Fruit fly (Drosophila melanogaster) whole organism, embryonic: ENCODE results near the gene CG10252.

ENCODE experiments used
- B-H1 ChIP-seq: fragments of 200-800 bp; sonication (Bioruptor generic); IDR thresholded peaks from 3 replicates; pipeline ENCODE4 v1.3.6; 2022; ENCODE audit warnings: missing biosample characterization, missing genetic modification characterization
- Bgb ChIP-seq: fragments of 200-800 bp; sonication (Bioruptor generic); IDR thresholded peaks from 2 replicates; pipeline ENCODE4 v1.3.6; 2022; ENCODE audit warnings: missing biosample characterization, missing genetic modification characterization; ENCODE audit not compliant: partially characterized antibody
- CG10431 ChIP-seq: fragments of 200-800 bp; sonication (Bioruptor generic); optimal IDR thresholded peaks from 3 replicates; lab custom pipeline; 2018; ENCODE audit warnings: missing biosample characterization, mild to moderate bottlenecking, missing genetic modification characterization
- CG11093 ChIP-seq: fragments of 200-800 bp; sonication (Bioruptor generic); IDR thresholded peaks from 3 replicates; pipeline ENCODE4 v1.3.6; 2022; ENCODE audit warnings: missing biosample characterization, missing genetic modification characterization
- CG11247 ChIP-seq: fragments of 200-800 bp; sonication (Bioruptor generic); IDR thresholded peaks from 2 replicates; pipeline ENCODE4 v1.3.6; 2022; ENCODE audit warnings: missing biosample characterization, missing genetic modification characterization
- CG12744 ChIP-seq: fragments of 200-800 bp; sonication (Bioruptor generic); optimal IDR thresholded peaks from 2 replicates; lab custom pipeline; 2016; ENCODE audit warnings: missing biosample characterization, missing genetic modification characterization
- CG13775 ChIP-seq: fragments of 200-800 bp; sonication (Bioruptor generic); optimal IDR thresholded peaks from 3 replicates; lab custom pipeline; 2017; ENCODE audit warnings: missing biosample characterization, mild to moderate bottlenecking, missing genetic modification characterization
- CG15073 ChIP-seq: fragments of 200-800 bp; sonication (Bioruptor generic); optimal IDR thresholded peaks from 2 replicates; lab custom pipeline; 2016; ENCODE audit warnings: missing biosample characterization, missing genetic modification characterization
- CG17568 ChIP-seq: fragments of 200-800 bp; sonication (Bioruptor generic); optimal IDR thresholded peaks from 2 replicates; lab custom pipeline; 2018; ENCODE audit warnings: missing biosample characterization, mild to moderate bottlenecking, missing genetic modification characterization, moderate library complexity
- CG1832 ChIP-seq: fragments of 200-800 bp; sonication (Bioruptor generic); optimal IDR thresholded peaks from 2 replicates; lab custom pipeline; 2017; ENCODE audit warnings: missing biosample characterization, mild to moderate bottlenecking, missing genetic modification characterization, inconsistent platforms
- CG31365 ChIP-seq: fragments of 200-800 bp; sonication (Bioruptor generic); optimal IDR thresholded peaks from 2 replicates; lab custom pipeline; 2018; ENCODE audit warnings: missing biosample characterization, mild to moderate bottlenecking, missing genetic modification characterization
- CG3163 ChIP-seq: fragments of 200-800 bp; sonication (Bioruptor generic); optimal IDR thresholded peaks from 3 replicates; lab custom pipeline; 2016; ENCODE audit warnings: missing biosample characterization, missing genetic modification characterization
- CG3407 ChIP-seq: fragments of 200-800 bp; sonication (Bioruptor generic); optimal IDR thresholded peaks from 2 replicates; lab custom pipeline; 2018; ENCODE audit warnings: missing biosample characterization, mild to moderate bottlenecking, missing genetic modification characterization
- CG4617 ChIP-seq: fragments of 200-800 bp; sonication (Bioruptor generic); optimal IDR thresholded peaks from 3 replicates; lab custom pipeline; 2016; ENCODE audit warnings: missing biosample characterization, missing genetic modification characterization, borderline replicate concordance
- CG5180 ChIP-seq: fragments of 200-800 bp; sonication (Bioruptor generic); optimal IDR thresholded peaks from 3 replicates; lab custom pipeline; 2017; ENCODE audit warnings: missing biosample characterization, missing genetic modification characterization, mild to moderate bottlenecking, moderate library complexity, missing genetic modification reagents
- CG6813 ChIP-seq: fragments of 200-800 bp; sonication (Bioruptor generic); optimal IDR thresholded peaks from 2 replicates; lab custom pipeline; 2017; ENCODE audit warnings: missing biosample characterization, missing genetic modification characterization, mild to moderate bottlenecking, moderate library complexity, missing genetic modification reagents
- CG7928 ChIP-seq: fragments of 200-800 bp; sonication (Bioruptor generic); optimal IDR thresholded peaks from 2 replicates; lab custom pipeline; 2017; ENCODE audit warnings: missing biosample characterization, mild to moderate bottlenecking, missing genetic modification characterization
- CG8765 ChIP-seq: fragments of 200-800 bp; sonication (Bioruptor generic); IDR thresholded peaks from 2 replicates; pipeline ENCODE4 v1.3.6; 2022; ENCODE audit warnings: missing biosample characterization, missing genetic modification characterization
- CG8924 ChIP-seq: fragments of 200-800 bp; optimal IDR thresholded peaks from 3 replicates; lab custom pipeline; 2019; ENCODE audit warnings: missing biosample characterization, mild to moderate bottlenecking, missing genetic modification characterization, moderate library complexity
- CG9817 ChIP-seq: fragments of 200-800 bp; sonication (Bioruptor generic); optimal IDR thresholded peaks from 2 replicates; lab custom pipeline; 2018; ENCODE audit warnings: missing biosample characterization, mild to moderate bottlenecking, missing genetic modification characterization, moderate library complexity
- CTCF ChIP-seq: fragments of 200-800 bp; sonication (Bioruptor generic); optimal IDR thresholded peaks from 2 replicates; lab custom pipeline; 2017; ENCODE audit warnings: missing biosample characterization, mild to moderate bottlenecking, missing genetic modification characterization, moderate library complexity
- Dip2 ChIP-seq: fragments of 200-800 bp; sonication (Bioruptor generic); IDR thresholded peaks from 2 replicates; pipeline ENCODE4 v1.3.6; 2022; ENCODE audit warnings: missing biosample characterization, missing genetic modification characterization
- E2f1 ChIP-seq: fragments of 200-800 bp; sonication (Bioruptor generic); IDR thresholded peaks from 2 replicates; pipeline ENCODE4 v1.3.6; 2022; ENCODE audit warnings: missing biosample characterization, missing genetic modification characterization
- Lpt ChIP-seq: fragments of >200 bp; optimal IDR thresholded peaks from 2 replicates; lab custom pipeline; 2018; ENCODE audit warnings: missing biosample characterization, missing genetic modification characterization
- NC2α ChIP-seq: fragments of 200-800 bp; sonication (Bioruptor generic); optimal IDR thresholded peaks from 2 replicates; lab custom pipeline; 2016; ENCODE audit warnings: missing biosample characterization, missing genetic modification characterization
- Nf-YC ChIP-seq: fragments of 200-800 bp; optimal IDR thresholded peaks from 3 replicates; lab custom pipeline; 2019; ENCODE audit warnings: missing biosample characterization, mild to moderate bottlenecking, missing genetic modification characterization, moderate library complexity
- Optix ChIP-seq: fragments of 200-800 bp; sonication (Bioruptor generic); IDR thresholded peaks from 3 replicates; pipeline ENCODE4 v1.3.6; 2022; ENCODE audit warnings: missing biosample characterization, missing genetic modification characterization
- Scr ChIP-seq: fragments of 200-800 bp; sonication (Bioruptor generic); IDR thresholded peaks from 2 replicates; pipeline ENCODE4 v1.3.6; 2022; ENCODE audit warnings: missing biosample characterization, missing genetic modification characterization; ENCODE audit not compliant: partially characterized antibody
- Sin3A ChIP-seq: fragments of >200 bp; optimal IDR thresholded peaks from 2 replicates; lab custom pipeline; 2018
- abd-A ChIP-seq: fragments of 200-800 bp; sonication (Bioruptor generic); optimal IDR thresholded peaks from 3 replicates; lab custom pipeline; 2019; ENCODE audit warnings: missing biosample characterization, mild to moderate bottlenecking, missing genetic modification characterization, moderate library complexity
- ap ChIP-seq: fragments of 200-800 bp; sonication (Bioruptor generic); IDR thresholded peaks from 2 replicates; pipeline ENCODE4 v1.3.6; 2022; ENCODE audit warnings: missing biosample characterization, missing genetic modification characterization
- bigmax ChIP-seq: fragments of 200-800 bp; sonication (Bioruptor generic); optimal IDR thresholded peaks from 2 replicates; lab custom pipeline; 2018; ENCODE audit warnings: missing biosample characterization, mild to moderate bottlenecking, missing genetic modification characterization
- br ChIP-seq: fragments of >200 bp; optimal IDR thresholded peaks from 2 replicates; lab custom pipeline; 2017
- caup ChIP-seq: fragments of 200-800 bp; sonication (Bioruptor generic); optimal IDR thresholded peaks from 3 replicates; lab custom pipeline; 2017; ENCODE audit warnings: missing biosample characterization, mild to moderate bottlenecking, missing genetic modification characterization, moderate library complexity; ENCODE audit not compliant: severe bottlenecking
- corto ChIP-seq: fragments of 200-800 bp; sonication (Bioruptor generic); optimal IDR thresholded peaks from 2 replicates; lab custom pipeline; 2016; ENCODE audit warnings: missing biosample characterization, mild to moderate bottlenecking, missing genetic modification characterization, moderate library complexity
- da ChIP-seq: fragments of 200-800 bp; sonication (Bioruptor generic); optimal IDR thresholded peaks from 2 replicates; lab custom pipeline; 2016; ENCODE audit warnings: missing biosample characterization, missing genetic modification characterization
- dysf ChIP-seq: fragments of 200-800 bp; sonication (Bioruptor generic); IDR thresholded peaks from 3 replicates; pipeline ENCODE4 v1.3.6; 2022; ENCODE audit warnings: missing biosample characterization, missing genetic modification characterization
- fd64A ChIP-seq: fragments of 200-800 bp; sonication (Bioruptor generic); optimal IDR thresholded peaks from 3 replicates; lab custom pipeline; 2018; ENCODE audit warnings: missing biosample characterization, mild to moderate bottlenecking, missing genetic modification characterization
- gt ChIP-seq: fragments of 200-800 bp; sonication (Bioruptor generic); IDR thresholded peaks from 2 replicates; pipeline ENCODE4 v1.3.6; 2022; ENCODE audit warnings: missing biosample characterization, missing genetic modification characterization
- jing ChIP-seq: fragments of 200-800 bp; sonication (Bioruptor generic); optimal IDR thresholded peaks from 2 replicates; lab custom pipeline; 2018; ENCODE audit warnings: missing biosample characterization, mild to moderate bottlenecking, missing genetic modification characterization
- ken ChIP-seq: fragments of 200-800 bp; sonication (Bioruptor generic); IDR thresholded peaks from 3 replicates; pipeline ENCODE4 v1.3.6; 2022; ENCODE audit warnings: missing biosample characterization, missing genetic modification characterization
- lilli ChIP-seq: fragments of 200-800 bp; sonication (Bioruptor generic); optimal IDR thresholded peaks from 3 replicates; lab custom pipeline; 2016; ENCODE audit warnings: missing biosample characterization, missing genetic modification characterization
- mirr ChIP-seq: fragments of 200-800 bp; sonication (Bioruptor generic); optimal IDR thresholded peaks from 3 replicates; lab custom pipeline; 2018; ENCODE audit warnings: missing biosample characterization, mild to moderate bottlenecking, missing genetic modification characterization
- nerfin-1 ChIP-seq: fragments of 200-800 bp; sonication (Bioruptor generic); optimal IDR thresholded peaks from 3 replicates; lab custom pipeline; 2019; ENCODE audit warnings: missing biosample characterization, mild to moderate bottlenecking, missing genetic modification characterization, moderate library complexity
- pan ChIP-seq, 4 experiments: fragments of >200 bp in 3 of 4; fragments of 200-800 bp in 1 of 4; sonication (Bioruptor generic) in 1 of 4; optimal IDR thresholded peaks in 3 of 4; IDR thresholded peaks in 1 of 4; 2 replicates each; pipeline versions ENCODE4 v1.3.6 to Lab custom; 2017 to 2022; ENCODE audit warnings: missing biosample characterization in 2 of 4, missing genetic modification characterization in 2 of 4, mixed read lengths in 1 of 4
- sens-2 ChIP-seq: fragments of 200-800 bp; sonication (Bioruptor generic); IDR thresholded peaks from 2 replicates; pipeline ENCODE4 v1.3.6; 2022; ENCODE audit warnings: missing biosample characterization, missing genetic modification characterization
- tgo ChIP-seq: fragments of 200-800 bp; sonication (Bioruptor generic); IDR thresholded peaks from 3 replicates; pipeline ENCODE4 v1.3.6; 2022; ENCODE audit warnings: missing biosample characterization, missing genetic modification characterization
- tin ChIP-seq: fragments of 200-800 bp; sonication (Bioruptor generic); optimal IDR thresholded peaks from 3 replicates; lab custom pipeline; 2016; ENCODE audit warnings: missing biosample characterization, missing genetic modification characterization
- tup ChIP-seq: fragments of 200-800 bp; sonication (Bioruptor generic); optimal IDR thresholded peaks from 2 replicates; lab custom pipeline; 2016; ENCODE audit warnings: missing biosample characterization, mild to moderate bottlenecking, missing genetic modification characterization, moderate library complexity
- unc-4 ChIP-seq: fragments of 200-800 bp; sonication (Bioruptor generic); IDR thresholded peaks from 2 replicates; pipeline ENCODE4 v1.3.6; 2022; ENCODE audit warnings: missing biosample characterization, missing genetic modification characterization; ENCODE audit not compliant: partially characterized antibody
- wdn ChIP-seq: fragments of 200-800 bp; sonication (Bioruptor generic); IDR thresholded peaks from 2 replicates; pipeline ENCODE4 v1.3.6; 2022; ENCODE audit warnings: missing biosample characterization, missing genetic modification characterization
- yki ChIP-seq: fragments of >200 bp; optimal IDR thresholded peaks from 3 replicates; lab custom pipeline; 2018

CG10252 gene

DNA sequence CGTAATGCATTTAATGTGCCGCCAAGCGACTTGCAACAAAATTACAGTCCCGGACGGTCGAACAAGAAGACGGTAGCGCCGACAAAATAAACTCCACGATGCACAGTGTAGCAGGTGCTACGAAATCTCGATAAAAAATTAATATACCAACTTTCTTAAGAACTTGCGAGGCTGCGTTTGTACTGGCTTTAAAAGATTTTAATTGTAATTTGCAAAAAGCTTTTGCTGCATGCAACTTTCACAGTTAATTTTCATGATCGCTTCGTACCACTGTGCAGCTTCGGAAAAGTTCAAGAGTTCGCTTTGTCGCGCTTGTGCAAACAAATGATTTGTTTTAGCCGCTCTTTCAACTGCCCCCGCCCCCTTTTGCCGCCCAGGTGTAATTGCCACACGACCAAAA lies 49.9 kb downstream of the CG10252 start (continued):
- TF ChIP-seq sens-2 (peak; percentile 73), da (GFP tag; lab: Kevin White, UChicago) (no peak), CG11247 (peak; percentile 72; the same call in 1 of the 2 replicates), CG5180 (GFP tag; lab: Kevin White, UChicago) (peak; percentile 38), E2f1 (peak; percentile 77), mirr (GFP tag; lab: Kevin White, UChicago) (no peak), CG3407 (GFP tag; lab: Kevin White, UChicago) (peak; percentile 53), CG31365 (tag; lab: Kevin White, UChicago) (peak; percentile 7), yki (lab: Kevin White, UChicago) (no peak), CG8765 (GFP tag; lab: Robert Waterston, UW) (no peak), CG3163 (GFP tag; lab: Kevin White, UChicago) (peak; percentile 26), jing (GFP tag; lab: Kevin White, UChicago) (peak; percentile 62), CG7928 (peak; percentile 31), dysf (GFP tag; lab: Robert Waterston, UW) (peak; percentile 83), Scr (GFP tag; lab: Robert Waterston, UW) (no peak), Nf-YC (tag; lab: Kevin White, UChicago) (no peak), tup (GFP tag; lab: Kevin White, UChicago) (peak; percentile 60), Bgb (GFP tag; lab: Robert Waterston, UW) (no peak), corto (no peak), CG6813 (GFP tag; lab: Kevin White, UChicago) (peak; percentile 48), bigmax (GFP tag; lab: Kevin White, UChicago) (no peak), CG12744 (no peak), wdn (GFP tag; lab: Robert Waterston, UW) (peak; percentile 71), CG17568 (GFP tag; lab: Kevin White, UChicago) (peak; percentile 50), NC2α (GFP tag; lab: Kevin White, UChicago) (peak; percentile 34), lilli (GFP tag; lab: Kevin White, UChicago) (peak; percentile 72), Sin3A (lab: Kevin White, UChicago) (no peak), CG13775 (GFP tag; lab: Kevin White, UChicago) (peak; percentile 44), CTCF (peak; percentile 6), B-H1 (peak; percentile 73), br (no peak), CG9817 (tag; lab: Kevin White, UChicago) (peak; percentile 36), CG8924 (tag; lab: Kevin White, UChicago) (peak; percentile 55), CG1832 (GFP tag; lab: Kevin White, UChicago) (no peak), CG10431 (GFP tag; lab: Kevin White, UChicago) (no peak), CG11093 (GFP tag; lab: Robert Waterston, UW) (peak; percentile 53; the same call in 1 of the 3 replicates), nerfin-1 (tag; lab: Kevin White, UChicago) (peak; percentile 47), gt (no peak), pan (optimal IDR thresholded peaks at IDR 0.05; lab: Kevin White, UChicago) (no peak), pan (GFP tag; optimal IDR thresholded peaks at IDR 0.05 in 1 of 2, IDR thresholded peaks at IDR 0.05 in 1 of 2) (peak in 1 of 2 experiments; percentile 87), tgo (GFP tag; lab: Robert Waterston, UW) (peak; percentile 73), fd64A (GFP tag; lab: Kevin White, UChicago) (peak; percentile 49), Optix (peak; percentile 81; the same call in 2 of the 3 replicates), unc-4 (no peak), ken (GFP tag; lab: Robert Waterston, UW) (peak; percentile 86), Dip2 (GFP tag; lab: Robert Waterston, UW) (0 out of 2 replicates have a peak, but pooled peaks have one; percentile 13), caup (peak; percentile 55), CG15073 (GFP tag; lab: Kevin White, UChicago) (no peak), ap (GFP tag; lab: Robert Waterston, UW) (peak; percentile 75), Lpt (GFP tag; lab: Kevin White, UChicago) (no peak), tin (peak; percentile 75), CG4617 (GFP tag; lab: Kevin White, UChicago) (no peak), abd-A (no peak)
